Fruit fly (Drosophila melanogaster) whole organism, adult: ENCODE results near the gene RpL37A.
A peak's percentile ranks its signal among the peaks of the same experiment; 100 is the strongest.

ENCODE experiments used
- CG11617 ChIP-seq: fragments of 200-800 bp; sonication (Bioruptor generic); optimal IDR thresholded peaks from 2 replicates; lab custom pipeline; 2017; ENCODE audit warnings: mild to moderate bottlenecking, missing biosample characterization, missing genetic modification reagents, missing genetic modification characterization
- CG12768 ChIP-seq: fragments of 200-800 bp; sonication (Bioruptor generic); optimal IDR thresholded peaks from 2 replicates; lab custom pipeline; 2017; ENCODE audit warnings: missing biosample characterization, missing genetic modification characterization, mild to moderate bottlenecking, moderate library complexity, missing genetic modification reagents
- CG14711 ChIP-seq: fragments of 200-800 bp; sonication (Bioruptor generic); optimal IDR thresholded peaks from 2 replicates; lab custom pipeline; 2018; ENCODE audit warnings: missing biosample characterization, mild to moderate bottlenecking, missing genetic modification characterization, moderate library complexity
- CG1620 ChIP-seq: fragments of 200-800 bp; sonication (Bioruptor generic); optimal IDR thresholded peaks from 2 replicates; lab custom pipeline; 2016; ENCODE audit warnings: missing biosample characterization, missing genetic modification characterization
- CG33017 ChIP-seq: fragments of 200-800 bp; sonication (Bioruptor generic); optimal IDR thresholded peaks from 2 replicates; lab custom pipeline; 2018; ENCODE audit warnings: missing biosample characterization, mild to moderate bottlenecking, missing genetic modification characterization, moderate library complexity
- CG5204 ChIP-seq: fragments of 200-800 bp; sonication (Bioruptor generic); optimal IDR thresholded peaks from 2 replicates; lab custom pipeline; 2016; ENCODE audit warnings: missing biosample characterization, missing genetic modification characterization
- CG7045 ChIP-seq: fragments of 200-800 bp; sonication (Bioruptor generic); optimal IDR thresholded peaks from 2 replicates; lab custom pipeline; 2017; ENCODE audit warnings: missing biosample characterization, mild to moderate bottlenecking, missing genetic modification characterization
- CG7101 ChIP-seq: fragments of 200-800 bp; sonication (Bioruptor generic); optimal IDR thresholded peaks from 2 replicates; lab custom pipeline; 2018; ENCODE audit warnings: missing biosample characterization, mild to moderate bottlenecking, missing genetic modification characterization, moderate library complexity
- Clk ChIP-seq: fragments of 200-800 bp; sonication (Bioruptor generic); optimal IDR thresholded peaks from 2 replicates; lab custom pipeline; 2017; ENCODE audit warnings: missing biosample characterization, missing genetic modification characterization
- Crg-1 ChIP-seq: fragments of 200-800 bp; sonication (Bioruptor generic); optimal IDR thresholded peaks from 2 replicates; lab custom pipeline; 2016; ENCODE audit warnings: missing biosample characterization, missing genetic modification characterization
- Hr96 ChIP-seq: fragments of 200-800 bp; sonication (Bioruptor generic); optimal IDR thresholded peaks from 2 replicates; lab custom pipeline; 2016; ENCODE audit warnings: missing biosample characterization, missing genetic modification characterization
- Mnt ChIP-seq: fragments of 200-800 bp; sonication (Bioruptor generic); optimal IDR thresholded peaks from 2 replicates; lab custom pipeline; 2016; ENCODE audit warnings: missing biosample characterization, mild to moderate bottlenecking, missing genetic modification characterization
- bab1 ChIP-seq: fragments of 200-800 bp; sonication (Bioruptor generic); optimal IDR thresholded peaks from 3 replicates; lab custom pipeline; 2019; ENCODE audit warnings: missing biosample characterization, mild to moderate bottlenecking, missing genetic modification characterization, moderate library complexity
- cic ChIP-seq: fragments of 200-800 bp; sonication (Bioruptor generic); optimal IDR thresholded peaks from 2 replicates; lab custom pipeline; 2017; ENCODE audit warnings: missing biosample characterization, mild to moderate bottlenecking, missing genetic modification characterization, moderate library complexity
- cnc ChIP-seq, 2 experiments: fragments of >200 bp; optimal IDR thresholded peaks; 2 replicates each; lab custom pipeline; 2017
- kay ChIP-seq: fragments of 200-800 bp; sonication (Bioruptor generic); peaks from one replicate; lab custom pipeline; 2016; ENCODE audit warnings: missing biosample characterization, missing genetic modification characterization, borderline replicate concordance
- ovo ChIP-seq: fragments of 200-800 bp; sonication (Bioruptor generic); optimal IDR thresholded peaks from 2 replicates; lab custom pipeline; 2016; ENCODE audit warnings: missing biosample characterization, missing genetic modification characterization
- pad ChIP-seq: fragments of 200-800 bp; sonication (Bioruptor generic); optimal IDR thresholded peaks from 3 replicates; lab custom pipeline; 2017; ENCODE audit warnings: missing biosample characterization, missing genetic modification characterization, mild to moderate bottlenecking, moderate library complexity, missing genetic modification reagents
- tj ChIP-seq: fragments of 200-800 bp; sonication (Bioruptor generic); optimal IDR thresholded peaks from 3 replicates; lab custom pipeline; 2017; ENCODE audit warnings: missing biosample characterization, mild to moderate bottlenecking, missing genetic modification characterization, moderate library complexity
- toe ChIP-seq: fragments of 200-800 bp; sonication (Bioruptor generic); optimal IDR thresholded peaks from 2 replicates; lab custom pipeline; 2016; ENCODE audit warnings: missing biosample characterization, missing genetic modification characterization

The RpL37A gene

dm6 chr2L:5084586-5085257 is 14.0 kb downstream of the RpL37A start:
- no peak for TF ChIP-seq Clk (GFP tag; lab: Kevin White, UChicago)
- no peak for TF ChIP-seq Crg-1
- TF ChIP-seq kay (GFP tag; lab: Kevin White, UChicago): peak; percentile 3
- no peak for TF ChIP-seq CG5204
- no peak for TF ChIP-seq CG12768 (GFP tag; lab: Kevin White, UChicago)

DNA sequence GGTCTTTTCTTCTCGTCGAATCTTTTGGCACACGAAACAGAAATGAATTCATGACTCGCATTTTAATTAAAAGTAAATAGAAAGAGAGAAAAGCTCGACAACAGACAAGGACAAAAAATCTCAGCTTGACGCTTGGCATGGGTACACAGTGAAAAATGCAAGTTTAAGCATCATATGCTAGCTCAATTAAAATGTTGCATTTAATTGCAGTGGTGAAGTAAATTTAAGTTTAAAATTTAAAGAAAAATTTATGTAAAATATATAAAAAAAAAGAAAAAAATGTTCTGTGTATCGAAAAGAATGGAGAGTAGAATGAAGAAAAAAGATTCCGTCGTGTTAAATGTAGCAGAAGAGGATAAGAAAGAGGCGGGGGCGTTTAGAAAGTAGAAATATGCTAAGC is 14.8 kb downstream of the RpL37A start:
- TF ChIP-seq bab1 (peak; percentile 46), CG12768 (GFP tag; lab: Kevin White, UChicago) (no peak)

DNA sequence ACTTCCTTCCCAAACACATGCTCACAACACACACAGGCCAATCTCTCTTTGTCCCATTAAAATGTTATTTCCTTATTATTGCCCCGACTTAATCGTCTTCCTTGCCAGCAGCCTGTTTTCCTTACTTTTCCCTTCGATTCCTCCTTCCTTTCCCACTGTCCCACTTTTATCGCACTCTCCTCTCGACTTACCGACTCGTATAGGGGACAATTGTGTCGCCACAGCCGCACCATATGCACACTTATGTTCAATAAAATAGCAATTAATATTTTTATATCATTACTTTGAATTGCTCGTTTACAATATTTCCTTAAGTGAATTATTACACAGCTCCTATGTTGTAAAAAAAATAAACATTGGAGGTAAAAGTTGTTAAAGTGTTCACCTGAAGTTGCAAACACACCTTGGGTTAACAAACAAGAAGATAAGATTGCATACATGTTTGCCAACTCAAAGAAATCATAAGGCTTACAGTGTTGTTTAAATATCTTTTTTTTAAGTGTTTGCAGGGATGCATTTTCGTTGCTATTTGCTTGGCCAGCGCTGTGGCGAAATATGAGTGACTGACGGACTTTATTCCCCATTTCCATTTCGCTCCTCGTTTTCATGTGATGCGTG is 16.3 kb downstream of the RpL37A start:
- TF ChIP-seq CG11617 (GFP tag; lab: Kevin White, UChicago) (peak; percentile 35), pad (GFP tag; lab: Kevin White, UChicago) (peak; percentile 25), kay (GFP tag; lab: Kevin White, UChicago) (peak; percentile 24), ovo (GFP tag; lab: Kevin White, UChicago) (no peak), Hr96 (peak; percentile 35), CG14711 (tag; lab: Kevin White, UChicago) (peak; percentile 49), bab1 (peak; percentile 74), CG33017 (tag; lab: Kevin White, UChicago) (no peak), tj (peak; percentile 9), Crg-1 (peak; percentile 30), Mnt (GFP tag; lab: Kevin White, UChicago) (no peak), CG7101 (tag; lab: Kevin White, UChicago) (peak; percentile 47)

DNA sequence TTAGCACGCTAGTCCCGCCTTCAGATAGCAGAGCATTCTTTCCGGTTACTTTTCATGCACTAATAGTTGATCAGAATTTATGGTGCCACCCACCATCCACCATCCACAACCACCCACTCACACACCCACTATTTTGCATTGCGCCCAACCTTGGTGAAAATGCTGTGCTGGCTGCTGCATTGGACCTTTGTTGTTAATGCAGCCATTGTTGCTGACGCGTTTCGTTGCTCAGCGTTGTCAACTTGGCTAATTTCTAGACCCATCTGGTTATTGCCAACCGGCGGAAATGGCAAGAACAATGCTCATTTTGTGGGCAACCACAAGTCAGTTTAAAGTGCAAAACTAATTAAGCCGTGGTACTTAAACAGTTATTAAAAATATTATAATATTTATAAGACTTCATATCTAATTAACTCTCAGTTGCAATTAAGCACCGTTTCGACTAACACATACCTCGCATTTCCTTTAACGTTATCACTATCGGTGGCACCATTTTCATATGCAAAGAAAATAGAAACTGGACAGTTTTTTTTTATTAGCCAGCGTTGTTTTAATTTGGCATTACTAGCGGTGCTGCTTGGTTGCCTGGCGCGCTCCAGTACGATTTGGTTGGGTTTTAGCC is 18.0 kb downstream of the RpL37A start:
- TF ChIP-seq CG1620 (GFP tag; lab: Kevin White, UChicago) (no peak), tj (peak; percentile 91)

DNA sequence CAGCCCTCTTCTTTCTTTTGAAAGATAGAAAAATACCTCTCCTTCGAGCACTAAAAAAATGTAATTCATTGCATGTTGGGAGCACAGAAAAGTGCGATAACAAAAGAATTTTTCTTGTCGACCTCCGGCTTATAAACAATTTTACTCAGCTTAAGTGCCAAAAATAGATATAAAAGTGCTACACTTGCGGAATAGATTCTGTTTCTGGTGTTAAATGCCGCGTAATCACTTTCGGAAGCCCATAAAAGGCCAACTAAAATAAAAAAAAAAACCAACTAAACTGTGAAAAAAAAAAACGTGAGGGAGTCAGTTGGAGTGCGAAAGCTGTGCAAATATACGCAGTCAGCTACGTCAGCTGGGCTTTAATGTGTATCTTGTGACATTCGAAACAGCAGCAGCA is 18.9 kb downstream of the RpL37A start:
- no peak for TF ChIP-seq toe (GFP tag; lab: Kevin White, UChicago)
- no peak for TF ChIP-seq bab1
- TF ChIP-seq pad (GFP tag; lab: Kevin White, UChicago): no peak
- TF ChIP-seq tj: peak; percentile 94

DNA sequence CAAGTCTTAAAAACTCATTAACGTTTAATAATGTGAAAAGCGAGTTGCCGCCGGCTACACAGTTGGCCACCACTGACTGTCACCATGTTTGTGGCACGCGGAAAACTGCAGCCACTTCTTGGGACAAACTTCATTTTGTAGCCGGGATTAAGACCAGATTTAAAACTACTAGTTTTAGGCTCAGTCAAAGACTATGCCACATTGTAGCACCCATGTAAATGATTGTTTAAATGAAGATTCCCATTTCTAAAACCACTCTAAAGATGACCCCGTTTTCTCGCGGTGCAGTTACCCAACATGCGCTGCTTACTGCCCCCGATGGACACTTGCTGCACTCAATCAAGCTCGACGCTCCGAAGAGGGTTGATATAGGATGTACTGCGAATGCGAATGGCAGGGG is 19.6 kb downstream of the RpL37A start:
- TF ChIP-seq toe (GFP tag; lab: Kevin White, UChicago) (no peak), ovo (GFP tag; lab: Kevin White, UChicago) (no peak), tj (no peak), CG33017 (tag; lab: Kevin White, UChicago) (no peak), pad (GFP tag; lab: Kevin White, UChicago) (no peak), Crg-1 (no peak), cnc (optimal IDR thresholded peaks at IDR 0.05; lab: Kevin White, UChicago) (no peak), cic (GFP tag; lab: Kevin White, UChicago) (no peak), bab1 (no peak), CG12768 (GFP tag; lab: Kevin White, UChicago) (no peak), Mnt (GFP tag; lab: Kevin White, UChicago) (no peak), CG7045 (no peak), CG14711 (tag; lab: Kevin White, UChicago) (no peak), kay (GFP tag; lab: Kevin White, UChicago) (no peak), CG5204 (no peak), CG11617 (GFP tag; lab: Kevin White, UChicago) (no peak)

DNA sequence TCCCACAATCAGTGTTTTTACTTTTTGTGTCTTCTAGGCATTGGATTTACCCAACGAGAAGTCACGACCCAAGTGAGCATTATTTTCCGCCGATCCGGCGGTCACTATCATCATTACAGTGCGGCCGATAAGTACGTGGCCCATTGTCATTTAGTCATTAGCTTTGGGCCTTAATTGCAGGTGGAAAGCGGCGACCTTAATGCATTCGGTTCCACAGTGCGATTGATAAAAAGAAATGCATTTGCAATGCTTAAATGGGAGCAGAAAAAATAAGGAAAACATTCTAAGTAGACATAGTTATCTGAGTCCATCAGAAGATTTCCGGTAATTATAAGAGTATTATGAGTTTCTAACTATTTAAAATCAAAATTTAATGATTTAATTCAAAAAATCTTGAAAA is 21.4 kb downstream of the RpL37A start:
- TF ChIP-seq bab1: no peak
- TF ChIP-seq Crg-1: no peak
- no peak for TF ChIP-seq CG11617 (GFP tag; lab: Kevin White, UChicago)
- peak; percentile 13 for TF ChIP-seq CG12768 (GFP tag; lab: Kevin White, UChicago)
- no peak for TF ChIP-seq Hr96
- no peak for TF ChIP-seq CG7045
- no peak for TF ChIP-seq CG5204

DNA sequence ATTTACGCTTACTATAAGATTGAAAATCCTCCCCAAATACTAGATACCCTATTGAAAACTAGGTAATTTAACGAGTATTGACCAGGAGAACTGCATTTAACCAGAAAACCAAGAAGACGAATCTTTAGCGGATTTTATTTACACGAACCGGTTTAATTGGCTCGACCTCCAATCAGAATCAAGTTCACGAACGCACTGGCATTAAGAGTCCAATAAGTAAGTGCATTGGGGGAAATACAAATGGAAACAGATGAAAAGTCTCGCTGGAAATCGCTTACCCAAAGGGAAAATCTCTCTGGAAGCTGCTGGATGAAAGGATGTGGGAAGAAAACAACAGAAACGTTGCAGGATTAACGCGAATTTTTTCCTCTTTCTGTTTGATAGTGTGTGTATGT is 21.8 kb downstream of the RpL37A start:
- TF ChIP-seq CG14711 (tag; lab: Kevin White, UChicago) (no peak), bab1 (no peak), kay (GFP tag; lab: Kevin White, UChicago) (no peak), ovo (GFP tag; lab: Kevin White, UChicago) (no peak)
